Worm (Caenorhabditis elegans): ENCODE results near the gene rpn-12.
A peak's percentile ranks its signal among the peaks of the same experiment; 100 is the strongest.

Gene rpn-12

DNA sequence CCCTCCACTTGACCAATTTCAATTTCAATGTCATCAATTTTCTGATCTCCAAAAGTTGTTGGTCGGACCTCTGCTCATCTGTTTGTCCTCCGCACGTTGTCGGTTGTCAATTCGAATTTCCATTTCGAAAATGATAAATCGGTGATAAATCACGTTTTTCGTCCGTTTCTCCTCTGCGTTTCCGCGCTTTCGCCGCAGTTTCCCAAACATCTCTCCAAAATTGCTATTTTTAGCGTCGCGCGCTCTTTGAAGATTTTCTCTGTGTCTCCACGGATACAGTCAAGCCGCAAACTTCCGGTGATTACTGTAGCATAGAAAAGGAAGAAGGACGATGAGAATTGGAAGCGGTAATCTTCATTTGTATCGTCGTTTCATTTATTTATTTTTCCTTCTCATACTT lies 10.9 kb upstream of the rpn-12 start:
- TF ChIP-seq ztf-26 (tag; optimal IDR thresholded peaks at IDR 0.05) (peak; percentile 72), die-1 (tag; optimal IDR thresholded peaks at IDR 0.05) (no peak), snpc-1.3 (tag; optimal IDR thresholded peaks at IDR 0.05; ENCODE audit: insufficient read depth) (no peak), ztf-3 (GFP tag; optimal IDR thresholded peaks at IDR 0.05) (no peak), snpc-4 (GFP tag; optimal IDR thresholded peaks at IDR 0.05) (no peak), snpc-4 (tag; optimal IDR thresholded peaks at IDR 0.05) (no peak), hlh-26 (GFP tag; conservative IDR thresholded peaks at IDR 0.05) (no peak)

DNA sequence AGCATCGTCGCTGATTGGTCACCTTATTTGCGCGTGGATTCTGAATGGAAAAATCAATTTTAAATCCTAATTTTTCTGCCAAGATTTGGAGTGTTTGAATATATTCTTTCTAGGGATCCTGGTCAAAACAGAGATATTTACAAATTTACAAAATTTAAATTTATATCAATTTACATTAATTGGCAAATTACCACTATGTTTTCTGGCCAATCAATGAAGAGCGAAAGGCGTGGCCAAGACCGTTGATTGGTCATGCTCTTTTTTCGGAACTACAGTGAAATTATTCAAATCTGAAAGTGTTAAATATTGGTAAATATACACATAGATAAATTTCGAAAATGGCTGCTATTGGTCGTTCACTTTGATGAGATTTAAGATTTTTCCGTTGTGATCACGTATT lies 10.2 kb upstream of the rpn-12 start:
- TF ChIP-seq ekl-4 (GFP tag; IDR thresholded peaks at IDR 0.05) (no peak), Y56A3A.18 (GFP tag; IDR thresholded peaks at IDR 0.05) (no peak), Y95B8A.8 (GFP tag; IDR thresholded peaks at IDR 0.05) (no peak)

DNA sequence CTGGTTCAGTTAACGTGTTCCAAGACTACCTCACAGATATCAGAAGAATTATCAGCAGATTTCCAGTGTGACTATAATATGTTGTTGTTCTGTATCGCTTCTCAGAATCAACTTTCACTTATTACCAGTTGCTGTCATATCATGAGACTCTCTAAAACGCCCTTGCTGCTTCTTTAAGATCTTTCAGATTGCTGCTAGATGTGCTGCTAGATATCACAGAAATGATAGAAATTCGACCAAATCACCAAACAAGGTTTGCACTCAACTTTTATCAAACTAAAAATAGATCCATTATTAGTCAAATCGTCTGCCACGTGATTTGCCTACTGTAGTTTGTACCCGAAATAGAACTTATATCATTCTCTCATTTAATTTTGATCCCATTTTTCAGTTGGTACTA lies 8.4 kb upstream of the rpn-12 start:
- no peak for TF ChIP-seq attf-6 (GFP tag; IDR thresholded peaks at IDR 0.05)
- no peak for TF ChIP-seq Y67H2A.10 (GFP tag; conservative IDR thresholded peaks at IDR 0.05)
- no peak for TF ChIP-seq lag-1 (GFP tag; IDR thresholded peaks at IDR 0.05)
- TF ChIP-seq pbrm-1 (GFP tag; IDR thresholded peaks at IDR 0.05): no peak
- no peak for TF ChIP-seq lin-35 (GFP tag; optimal IDR thresholded peaks at IDR 0.05)
- TF ChIP-seq hsf-1 (GFP tag; IDR thresholded peaks at IDR 0.05): no peak
- TF ChIP-seq attf-3 (GFP tag; conservative IDR thresholded peaks at IDR 0.05): no peak
- TF ChIP-seq Y53G8AR.9 (GFP tag; conservative IDR thresholded peaks at IDR 0.05): no peak
- no peak for TF ChIP-seq Y53F4B.3 (GFP tag; IDR thresholded peaks at IDR 0.05)
- no peak for TF ChIP-seq zim-3 (tag; optimal IDR thresholded peaks at IDR 0.05)
- no peak for TF ChIP-seq sdz-38 (tag; optimal IDR thresholded peaks at IDR 0.05)
- TF ChIP-seq hmg-1.2 (GFP tag; IDR thresholded peaks at IDR 0.05): no peak
- TF ChIP-seq xnd-1 (tag; optimal IDR thresholded peaks at IDR 0.05): no peak
- no peak for TF ChIP-seq die-1 (tag; optimal IDR thresholded peaks at IDR 0.05)
- no peak for TF ChIP-seq repo-1 (tag; optimal IDR thresholded peaks at IDR 0.05)
- TF ChIP-seq ztf-22 (GFP tag; optimal IDR thresholded peaks at IDR 0.05): no peak

DNA sequence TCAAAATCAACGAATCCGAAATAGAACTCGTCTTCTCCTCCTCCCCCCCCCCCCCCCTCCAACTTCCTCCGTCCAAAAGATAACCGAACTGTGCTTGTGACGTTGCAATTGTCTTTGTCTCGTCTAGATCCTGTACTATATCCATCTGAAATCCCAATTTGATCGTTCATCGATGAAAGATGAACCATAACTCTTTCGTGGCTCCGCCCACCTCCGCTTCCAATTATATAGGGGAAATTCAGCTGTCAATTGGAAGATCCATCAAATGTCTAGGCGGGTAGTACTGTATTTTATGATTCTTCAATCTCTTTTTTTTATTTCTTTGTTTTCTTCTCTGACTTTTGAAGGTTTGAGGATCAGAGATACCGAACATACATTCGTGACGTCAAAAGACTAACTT lies 7.5 kb upstream of the rpn-12 start:
- TF ChIP-seq mes-4 (tag; optimal IDR thresholded peaks at IDR 0.05) (no peak), nfya-1 (tag; optimal IDR thresholded peaks at IDR 0.05; ENCODE audit: borderline replicate concordance, insufficient read depth) (no peak)

DNA sequence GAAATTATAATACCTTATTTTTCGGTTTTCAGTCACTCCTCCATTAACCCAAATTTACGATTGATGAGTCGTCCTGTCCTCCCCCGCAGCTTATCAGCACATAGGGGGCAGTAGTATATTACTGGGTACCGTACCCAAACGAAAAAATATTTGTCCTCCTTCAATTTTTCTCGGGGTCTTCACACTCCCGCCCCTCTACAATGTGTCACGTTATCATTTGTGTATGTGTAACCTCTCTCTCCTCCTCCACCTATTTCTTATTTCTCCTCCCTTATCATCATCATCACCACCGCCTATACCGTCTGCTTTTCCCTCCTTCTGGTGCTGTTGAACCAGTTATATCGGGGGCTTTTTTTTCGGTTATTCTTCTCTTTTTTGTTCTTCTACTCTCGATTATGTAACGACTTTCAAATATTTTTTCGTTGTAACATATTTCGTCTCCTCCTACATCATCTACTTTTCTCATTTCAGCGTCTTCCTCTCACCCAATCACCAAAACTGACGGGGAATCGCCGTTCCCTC lies 6.6 kb upstream of the rpn-12 start, which contains the start of gene ghi-1:
ghi-1 (plus strand) TSS at position 472 of the 522 bp plus-strand sequence.
- TF ChIP-seq nhr-80 (tag; optimal IDR thresholded peaks at IDR 0.05) (peak; percentile 30), gei-17 (GFP tag; optimal IDR thresholded peaks at IDR 0.05) (no peak)

DNA sequence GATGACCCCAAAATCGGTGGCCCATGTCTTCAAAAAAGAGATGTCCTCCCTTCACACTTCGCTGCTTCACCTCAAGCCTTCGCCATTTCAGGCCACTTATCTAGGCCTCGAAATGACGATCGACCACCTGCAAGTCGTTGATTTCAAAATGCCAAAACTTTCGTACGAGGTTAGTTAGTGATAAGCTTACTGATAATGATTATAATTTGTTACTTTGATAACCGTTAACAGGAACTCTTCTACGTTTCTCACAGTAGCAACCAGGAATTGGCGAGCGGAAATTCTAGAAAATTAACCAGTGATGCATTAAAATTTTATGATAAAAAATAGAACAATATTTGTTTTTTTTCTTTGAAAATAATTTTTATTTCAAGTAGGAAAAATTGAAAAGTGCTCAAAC lies 6.0 kb upstream of the rpn-12 start:
- peak; percentile 16 for TF ChIP-seq nhr-80 (tag; optimal IDR thresholded peaks at IDR 0.05)
- TF ChIP-seq snpc-3.4 (tag; optimal IDR thresholded peaks at IDR 0.05): no peak

Measured in whole organism, young adult.